Fruit fly (Drosophila melanogaster) whole organism, embryonic: Measurements from ENCODE around the gene org-1.

Experiments
- Blimp-1 ChIP-seq: fragments of 200-800 bp; sonication (Bioruptor generic); optimal IDR thresholded peaks from 3 replicates; lab custom pipeline; 2018; ENCODE audit warnings: missing biosample characterization, missing genetic modification characterization, mild to moderate bottlenecking, moderate library complexity, missing genetic modification reagents
- CG11085 ChIP-seq: fragments of 200-800 bp; sonication (Bioruptor generic); IDR thresholded peaks from 2 replicates; pipeline ENCODE4 v1.3.6; 2022; ENCODE audit warnings: missing biosample characterization, missing genetic modification characterization
- CG12391 ChIP-seq: fragments of 200-800 bp; sonication (Bioruptor generic); optimal IDR thresholded peaks from 3 replicates; lab custom pipeline; 2018; ENCODE audit warnings: missing biosample characterization, mild to moderate bottlenecking, missing genetic modification characterization, moderate library complexity
- CG14667 ChIP-seq: fragments of 200-800 bp; sonication (Bioruptor generic); IDR thresholded peaks from 2 replicates; pipeline ENCODE4 v1.3.6; 2022; ENCODE audit warnings: missing biosample characterization, missing genetic modification characterization
- CG1602 ChIP-seq: fragments of 200-800 bp; sonication (Bioruptor generic); optimal IDR thresholded peaks from 3 replicates; lab custom pipeline; 2016; ENCODE audit warnings: missing biosample characterization, missing genetic modification characterization
- CG17568 ChIP-seq: fragments of 200-800 bp; sonication (Bioruptor generic); optimal IDR thresholded peaks from 2 replicates; lab custom pipeline; 2018; ENCODE audit warnings: missing biosample characterization, mild to moderate bottlenecking, missing genetic modification characterization, moderate library complexity
- CG2129 ChIP-seq: fragments of 200-800 bp; sonication (Bioruptor generic); IDR thresholded peaks from 2 replicates; pipeline ENCODE4 v1.3.6; 2022; ENCODE audit warnings: missing biosample characterization, missing genetic modification characterization; ENCODE audit not compliant: partially characterized antibody
- CG4328 ChIP-seq: fragments of 200-800 bp; sonication (Bioruptor generic); optimal IDR thresholded peaks from 3 replicates; lab custom pipeline; 2017; ENCODE audit warnings: missing biosample characterization, missing genetic modification reagents, missing genetic modification characterization
- CG6272 ChIP-seq: fragments of 200-800 bp; sonication (Bioruptor generic); IDR thresholded peaks from 2 replicates; pipeline ENCODE4 v1.3.6; 2022; ENCODE audit warnings: missing biosample characterization, missing genetic modification characterization
- CG6765 ChIP-seq: fragments of 200-800 bp; sonication (Bioruptor generic); optimal IDR thresholded peaks from 3 replicates; lab custom pipeline; 2017; ENCODE audit warnings: missing biosample characterization, mild to moderate bottlenecking, missing genetic modification characterization
- CG7556 ChIP-seq: fragments of 200-800 bp; sonication (Bioruptor generic); optimal IDR thresholded peaks from 2 replicates; lab custom pipeline; 2017; ENCODE audit warnings: missing biosample characterization, mild to moderate bottlenecking, missing genetic modification characterization
- CG7928 ChIP-seq: fragments of 200-800 bp; sonication (Bioruptor generic); optimal IDR thresholded peaks from 2 replicates; lab custom pipeline; 2017; ENCODE audit warnings: missing biosample characterization, mild to moderate bottlenecking, missing genetic modification characterization
- CG8089 ChIP-seq: fragments of 200-800 bp; sonication (Bioruptor generic); optimal IDR thresholded peaks from 3 replicates; lab custom pipeline; 2016; ENCODE audit warnings: missing biosample characterization, missing genetic modification characterization
- CG8944 ChIP-seq: fragments of 200-800 bp; sonication (Bioruptor generic); optimal IDR thresholded peaks from 3 replicates; lab custom pipeline; 2016; ENCODE audit warnings: missing biosample characterization, missing genetic modification characterization
- CG9437 ChIP-seq: fragments of 200-800 bp; sonication (Bioruptor generic); optimal IDR thresholded peaks from 2 replicates; lab custom pipeline; 2018; ENCODE audit warnings: missing biosample characterization, mild to moderate bottlenecking, missing genetic modification characterization
- CkIIα-i1 ChIP-seq: fragments of 200-800 bp; sonication (Bioruptor generic); IDR thresholded peaks from 2 replicates; pipeline ENCODE4 v1.3.6; 2022; ENCODE audit warnings: missing biosample characterization, missing genetic modification characterization
- CoRest ChIP-seq: fragments of 200-800 bp; sonication (Bioruptor generic); optimal IDR thresholded peaks from 3 replicates; lab custom pipeline; 2018; ENCODE audit warnings: missing biosample characterization, mild to moderate bottlenecking, missing genetic modification characterization, moderate library complexity
- D19B ChIP-seq: fragments of 200-800 bp; sonication (Bioruptor generic); optimal IDR thresholded peaks from 2 replicates; lab custom pipeline; 2017; ENCODE audit warnings: missing biosample characterization, mild to moderate bottlenecking, missing genetic modification characterization
- Hr51 ChIP-seq, 2 experiments: fragments of 200-800 bp; sonication (Bioruptor generic); optimal IDR thresholded peaks; 2 replicates in 1 of 2; 3 replicates in 1 of 2; lab custom pipeline; 2016 to 2018; ENCODE audit warnings: missing biosample characterization in 2 of 2, missing genetic modification characterization in 2 of 2, mild to moderate bottlenecking in 1 of 2, moderate library complexity in 1 of 2
- Hr78 ChIP-seq, 2 experiments: fragments of 200-800 bp in 1 of 2; fragments of >200 bp in 1 of 2; sonication (Bioruptor generic) in 1 of 2; optimal IDR thresholded peaks; 2 replicates each; lab custom pipeline; 2017 to 2019; ENCODE audit warnings: missing biosample characterization in 2 of 2, missing genetic modification characterization in 2 of 2, mild to moderate bottlenecking in 1 of 2, moderate library complexity in 1 of 2
- Lpt ChIP-seq: fragments of >200 bp; optimal IDR thresholded peaks from 2 replicates; lab custom pipeline; 2018; ENCODE audit warnings: missing biosample characterization, missing genetic modification characterization
- NK7.1 ChIP-seq: fragments of 200-800 bp; sonication (Bioruptor generic); optimal IDR thresholded peaks from 3 replicates; lab custom pipeline; 2016; ENCODE audit warnings: missing biosample characterization, missing genetic modification characterization
- Opbp ChIP-seq: fragments of 200-800 bp; sonication (Bioruptor generic); IDR thresholded peaks from 3 replicates; pipeline ENCODE4 v1.3.6; 2022; ENCODE audit warnings: missing biosample characterization, missing genetic modification characterization; ENCODE audit not compliant: partially characterized antibody
- Pdp1 ChIP-seq, 2 experiments: fragments of 200-800 bp; sonication (Bioruptor generic); optimal IDR thresholded peaks; 3 replicates each; lab custom pipeline; 2016; ENCODE audit warnings: missing biosample characterization in 2 of 2, missing genetic modification characterization in 2 of 2, mild to moderate bottlenecking in 1 of 2, moderate library complexity in 1 of 2
- Poxn ChIP-seq: fragments of 200-800 bp; sonication (Bioruptor generic); IDR thresholded peaks from 2 replicates; pipeline ENCODE4 v1.3.6; 2022; ENCODE audit warnings: missing biosample characterization, missing genetic modification characterization
- Tbp ChIP-seq: fragments of >200 bp; optimal IDR thresholded peaks from 2 replicates; lab custom pipeline; 2018; ENCODE audit warnings: missing biosample characterization, missing genetic modification characterization
- ac ChIP-seq: fragments of 200-800 bp; sonication (Bioruptor generic); optimal IDR thresholded peaks from 3 replicates; lab custom pipeline; 2017; ENCODE audit warnings: missing biosample characterization, mild to moderate bottlenecking, missing genetic modification characterization
- bcd ChIP-seq: fragments of 200-800 bp; sonication (Bioruptor generic); optimal IDR thresholded peaks from 2 replicates; lab custom pipeline; 2017; ENCODE audit warnings: missing biosample characterization, mild to moderate bottlenecking, missing genetic modification characterization
- bigmax ChIP-seq: fragments of 200-800 bp; sonication (Bioruptor generic); optimal IDR thresholded peaks from 2 replicates; lab custom pipeline; 2018; ENCODE audit warnings: missing biosample characterization, mild to moderate bottlenecking, missing genetic modification characterization
- br ChIP-seq: fragments of >200 bp; optimal IDR thresholded peaks from 2 replicates; lab custom pipeline; 2017
- bsh ChIP-seq, 2 experiments: fragments of 200-800 bp; sonication (Bioruptor generic); optimal IDR thresholded peaks; 2 replicates each; lab custom pipeline; 2017 to 2018; ENCODE audit warnings: mild to moderate bottlenecking in 2 of 2, missing biosample characterization in 2 of 2, missing genetic modification characterization in 2 of 2, moderate library complexity in 1 of 2
- cas ChIP-seq: fragments of 200-800 bp; sonication (Bioruptor generic); IDR thresholded peaks from 2 replicates; pipeline ENCODE4 v1.3.6; 2022; ENCODE audit warnings: missing biosample characterization, missing genetic modification characterization
- cwo ChIP-seq: fragments of 200-800 bp; sonication (Bioruptor generic); optimal IDR thresholded peaks from 3 replicates; lab custom pipeline; 2017; ENCODE audit warnings: missing biosample characterization, missing genetic modification characterization, mild to moderate bottlenecking, moderate library complexity, missing genetic modification reagents
- disco-r ChIP-seq: fragments of 200-800 bp; sonication (Bioruptor generic); optimal IDR thresholded peaks from 2 replicates; lab custom pipeline; 2016; ENCODE audit warnings: missing biosample characterization, missing genetic modification characterization
- gcm ChIP-seq: fragments of 200-800 bp; sonication (Bioruptor generic); optimal IDR thresholded peaks from 2 replicates; lab custom pipeline; 2019; ENCODE audit warnings: missing biosample characterization, mild to moderate bottlenecking, missing genetic modification characterization, moderate library complexity
- gem ChIP-seq: fragments of 200-800 bp; sonication (Bioruptor generic); optimal IDR thresholded peaks from 2 replicates; lab custom pipeline; 2019; ENCODE audit warnings: missing biosample characterization, mild to moderate bottlenecking, missing genetic modification characterization, moderate library complexity
- gfzf ChIP-seq: fragments of 200-800 bp; sonication (Bioruptor generic); optimal IDR thresholded peaks from 2 replicates; lab custom pipeline; 2016; ENCODE audit warnings: missing biosample characterization, mild to moderate bottlenecking, missing genetic modification characterization, moderate library complexity
- h ChIP-seq: fragments of >200 bp; optimal IDR thresholded peaks from 2 replicates; lab custom pipeline; 2017
- ken ChIP-seq: fragments of 200-800 bp; sonication (Bioruptor generic); IDR thresholded peaks from 3 replicates; pipeline ENCODE4 v1.3.6; 2022; ENCODE audit warnings: missing biosample characterization, missing genetic modification characterization
- nmo ChIP-seq: fragments of 200-800 bp; sonication (Bioruptor generic); optimal IDR thresholded peaks from 2 replicates; lab custom pipeline; 2018; ENCODE audit warnings: missing biosample characterization, mild to moderate bottlenecking, missing genetic modification characterization, moderate library complexity
- otp ChIP-seq: fragments of 200-800 bp; sonication (Bioruptor generic); IDR thresholded peaks from 3 replicates; pipeline ENCODE4, ENCODE4 v1.3.6; 2022; ENCODE audit warnings: missing biosample characterization, missing genetic modification characterization
- pita ChIP-seq: fragments of 200-800 bp; sonication (Bioruptor generic); optimal IDR thresholded peaks from 2 replicates; lab custom pipeline; 2017; ENCODE audit warnings: missing biosample characterization, mild to moderate bottlenecking, missing genetic modification characterization
- psq ChIP-seq: fragments of 200-800 bp; sonication (Bioruptor generic); optimal IDR thresholded peaks from 2 replicates; lab custom pipeline; 2017; ENCODE audit warnings: missing biosample characterization, missing genetic modification characterization
- ro ChIP-seq: fragments of 200-800 bp; sonication (Bioruptor generic); IDR thresholded peaks from 2 replicates; pipeline ENCODE4 v1.3.6; 2022; ENCODE audit warnings: missing biosample characterization, missing genetic modification characterization
- slou ChIP-seq: fragments of 200-800 bp; sonication (Bioruptor generic); optimal IDR thresholded peaks from 3 replicates; lab custom pipeline; 2016; ENCODE audit warnings: missing biosample characterization, missing genetic modification characterization
- so ChIP-seq: fragments of 200-800 bp; sonication (Bioruptor generic); IDR thresholded peaks from 3 replicates; pipeline ENCODE4 v1.3.6; 2022; ENCODE audit warnings: missing biosample characterization, missing genetic modification characterization
- sob ChIP-seq: fragments of 200-800 bp; sonication (Bioruptor generic); IDR thresholded peaks from 2 replicates; pipeline ENCODE4 v1.3.6; 2022; ENCODE audit warnings: missing biosample characterization, missing genetic modification characterization
- sr ChIP-seq: fragments of 200-800 bp; sonication (Bioruptor generic); IDR thresholded peaks from 3 replicates; pipeline ENCODE4 v1.3.6; 2022; ENCODE audit warnings: missing biosample characterization, missing genetic modification characterization
- tio ChIP-seq: fragments of 200-800 bp; sonication (Bioruptor generic); optimal IDR thresholded peaks from 2 replicates; lab custom pipeline; 2017; ENCODE audit warnings: missing biosample characterization, missing genetic modification characterization, inconsistent platforms
- yki ChIP-seq: fragments of >200 bp; optimal IDR thresholded peaks from 3 replicates; lab custom pipeline; 2018

Gene org-1

dm6 chrX:8464378-8465036 is 9.6 kb upstream of the org-1 start, which contains the start of gene Sptr (continued):
- TF ChIP-seq CG6765 (GFP tag; lab: Kevin White, UChicago) (peak; percentile 91), bsh (GFP tag; optimal IDR thresholded peaks at IDR 0.05; lab: Kevin White, UChicago) (peak; percentile 72 to 79), D19B (peak; percentile 86), pita (GFP tag; lab: Kevin White, UChicago) (no peak), Opbp (GFP tag; lab: Robert Waterston, UW) (no peak), Poxn (GFP tag; lab: Robert Waterston, UW) (peak; percentile 66; the same call in 1 of the 2 replicates), Pdp1 (GFP tag; optimal IDR thresholded peaks at IDR 0.05; lab: Kevin White, UChicago) (peak; percentile 75 to 79), Tbp (GFP tag; lab: Kevin White, UChicago) (no peak), bcd (GFP tag; lab: Kevin White, UChicago) (peak; percentile 87), sr (GFP tag; lab: Robert Waterston, UW) (peak; percentile 44; the same call in 1 of the 3 replicates), sob (peak; percentile 94), CG4328 (GFP tag; lab: Kevin White, UChicago) (peak; percentile 82), yki (lab: Kevin White, UChicago) (no peak), slou (GFP tag; lab: Kevin White, UChicago) (peak; percentile 68), CG14667 (GFP tag; lab: Robert Waterston, UW) (peak; percentile 77), Lpt (no peak), CG2129 (GFP tag; lab: Robert Waterston, UW) (no peak), CG7556 (GFP tag; lab: Kevin White, UChicago) (peak; percentile 91), Hr78 (GFP tag; optimal IDR thresholded peaks at IDR 0.05; lab: Kevin White, UChicago) (peak in 1 of 2 experiments; percentile 63), gcm (GFP tag; lab: Kevin White, UChicago) (peak; percentile 78), disco-r (GFP tag; lab: Kevin White, UChicago) (peak; percentile 36), cas (GFP tag; lab: Robert Waterston, UW) (peak; percentile 82), ac (GFP tag; lab: Kevin White, UChicago) (no peak), bigmax (GFP tag; lab: Kevin White, UChicago) (no peak), CG12391 (tag; lab: Kevin White, UChicago) (peak; percentile 88), CG9437 (GFP tag; lab: Kevin White, UChicago) (peak; percentile 68), gfzf (no peak), CkIIα-i1 (no peak), gem (tag; lab: Kevin White, UChicago) (peak; percentile 93), otp (GFP tag; lab: Robert Waterston, UW) (peak; percentile 83), Blimp-1 (GFP tag; lab: Kevin White, UChicago) (peak; percentile 73), CG8944 (GFP tag; lab: Kevin White, UChicago) (peak; percentile 45), so (GFP tag; lab: Robert Waterston, UW) (peak; percentile 91), psq (GFP tag; lab: Kevin White, UChicago) (peak; percentile 51), CG6272 (GFP tag; lab: Robert Waterston, UW) (peak; percentile 89), h (no peak), CG1602 (GFP tag; lab: Kevin White, UChicago) (peak; percentile 74), cwo (GFP tag; lab: Kevin White, UChicago) (peak; percentile 90), CG11085 (GFP tag; lab: Robert Waterston, UW) (peak; percentile 83), CG8089 (GFP tag; lab: Kevin White, UChicago) (peak; percentile 2), tio (peak; percentile 62), br (lab: Kevin White, UChicago) (no peak), Hr51 (GFP tag; optimal IDR thresholded peaks at IDR 0.05; lab: Kevin White, UChicago) (peak; percentile 64 to 94), ro (GFP tag; lab: Robert Waterston, UW) (peak; percentile 56), nmo (peak; percentile 83), NK7.1 (peak; percentile 49), CG17568 (GFP tag; lab: Kevin White, UChicago) (peak; percentile 83), ken (GFP tag; lab: Robert Waterston, UW) (peak; percentile 78), CoRest (peak; percentile 90), CG7928 (peak; percentile 62)
